Worm (Caenorhabditis elegans) whole organism, early embryonic: ENCODE measurements around the gene asp-16.
"Not testable (repeated sequence)": the region's sequence is repeated elsewhere in the genome, so short reads cannot be mapped to it uniquely, and the experiment has no call there.

Experiments used
- B0310.2 ChIP-seq: sonication (generic microtip); optimal IDR thresholded peaks from 2 replicates; lab custom pipeline; 2016; ENCODE audit warnings: mild to moderate bottlenecking, missing genetic modification characterization, missing compliant biosample characterization
- F13C5.2 ChIP-seq: sonication (generic microtip); optimal IDR thresholded peaks from 2 replicates; lab custom pipeline; 2017; ENCODE audit warnings: mild to moderate bottlenecking, missing genetic modification characterization, inconsistent platforms, missing compliant biosample characterization
- aly-1 ChIP-seq: sonication (generic microtip); optimal IDR thresholded peaks from 2 replicates; lab custom pipeline; 2016; ENCODE audit warnings: missing genetic modification characterization, missing compliant biosample characterization
- ama-1 ChIP-seq: fragments of 150-350 bp; optimal IDR thresholded peaks from 2 replicates; lab custom pipeline; 2014
- ceh-13 ChIP-seq: fragments of 200-800 bp; sonication (Bioruptor generic); optimal IDR thresholded peaks from 2 replicates; lab custom pipeline; 2018; ENCODE audit warnings: mild to moderate bottlenecking, missing genetic modification characterization, missing compliant biosample characterization
- ceh-36 ChIP-seq: sonication (generic microtip); optimal IDR thresholded peaks from 2 replicates; lab custom pipeline; 2016; ENCODE audit warnings: missing genetic modification characterization, inconsistent platforms, missing compliant biosample characterization
- ets-7 ChIP-seq: sonication (generic microtip); optimal IDR thresholded peaks from 2 replicates; lab custom pipeline; 2016; ENCODE audit warnings: missing genotype, missing genetic modification characterization, missing compliant biosample characterization
- flt-1 ChIP-seq: fragments of 200-800 bp; sonication (Bioruptor generic); IDR thresholded peaks from 2 replicates; pipeline ENCODE4 v1.3.6; 2022; ENCODE audit warnings: missing genetic modification characterization, missing compliant biosample characterization
- hmbx-1 ChIP-seq: sonication (generic microtip); optimal IDR thresholded peaks from 2 replicates; lab custom pipeline; 2016; ENCODE audit warnings: mild to moderate bottlenecking, missing genetic modification characterization, missing compliant biosample characterization
- hmg-4 ChIP-seq: fragments of 200-800 bp; sonication (Bioruptor generic); optimal IDR thresholded peaks from 2 replicates; lab custom pipeline; 2018; ENCODE audit warnings: mild to moderate bottlenecking, missing genetic modification characterization, missing compliant biosample characterization
- hnd-1 ChIP-seq: sonication (generic microtip); optimal IDR thresholded peaks from 2 replicates; lab custom pipeline; 2016; ENCODE audit warnings: missing genetic modification characterization, missing compliant biosample characterization
- pes-1 ChIP-seq: fragments of 200-800 bp; sonication (Bioruptor generic); IDR thresholded peaks from 2 replicates; pipeline ENCODE4 v1.3.6; 2022; ENCODE audit warnings: missing genetic modification reagents, missing genetic modification characterization, missing compliant biosample characterization
- scrt-1 ChIP-seq: fragments of 200-800 bp; sonication (Bioruptor generic); IDR thresholded peaks from 2 replicates; pipeline ENCODE4 v1.3.6; 2022; ENCODE audit warnings: missing genetic modification characterization, missing compliant biosample characterization
- sea-1 ChIP-seq: fragments of 200-800 bp; sonication (Bioruptor generic); conservative IDR thresholded peaks from 2 replicates; pipeline ENCODE4 v1.3.6; 2022; ENCODE audit warnings: missing genetic modification characterization, missing compliant biosample characterization
- tbx-11 ChIP-seq: fragments of 200-800 bp; sonication (Bioruptor generic); IDR thresholded peaks from 2 replicates; pipeline ENCODE4 v1.3.6; 2022; ENCODE audit warnings: missing genetic modification characterization, missing compliant biosample characterization
- tbx-37 ChIP-seq: fragments of 200-800 bp; sonication (Bioruptor generic); conservative IDR thresholded peaks from 2 replicates; pipeline ENCODE4 v1.3.6; 2022; ENCODE audit warnings: missing genetic modification reagents, missing genetic modification characterization, missing compliant biosample characterization
- tra-4 ChIP-seq: sonication (generic microtip); optimal IDR thresholded peaks from 2 replicates; lab custom pipeline; 2017; ENCODE audit warnings: missing genetic modification characterization, missing compliant biosample characterization

asp-16 gene

ce11 chrV:19027338-19027737 lies 15.1 kb downstream of the asp-16 start:
- TF ChIP-seq hmg-4 (GFP tag; lab: Kevin White, UChicago), result no peak
- TF ChIP-seq ceh-36 (tag; lab: Kevin White, UChicago), result no peak
- no peak for TF ChIP-seq ceh-13 (GFP tag; lab: Kevin White, UChicago)
- TF ChIP-seq sea-1 (GFP tag; lab: Robert Waterston, UW), result no peak
- no peak for TF ChIP-seq hnd-1 (tag; lab: Kevin White, UChicago)
- no peak for TF ChIP-seq aly-1
- no peak for TF ChIP-seq scrt-1 (GFP tag; lab: Robert Waterston, UW)
- no peak for TF ChIP-seq flt-1
- no peak for TF ChIP-seq ets-7 (tag; lab: Kevin White, UChicago)
- TF ChIP-seq B0310.2, result no peak
- no peak for TF ChIP-seq tbx-11 (GFP tag; lab: Robert Waterston, UW)
- TF ChIP-seq ama-1, result no peak
- TF ChIP-seq hmbx-1 (tag; lab: Kevin White, UChicago), result no peak
- TF ChIP-seq pes-1 (GFP tag; lab: Robert Waterston, UW), result no peak
- TF ChIP-seq F13C5.2 (tag; lab: Kevin White, UChicago), result no peak
- TF ChIP-seq tra-4 (tag; lab: Kevin White, UChicago), result no peak
- no peak for TF ChIP-seq tbx-37 (GFP tag; lab: Robert Waterston, UW)

- TF ChIP-seq tbx-11 (GFP tag; lab: Robert Waterston, UW), result no peak
These were observed 16.2 kb downstream of the asp-16 start, which contains the start of gene Y39B6A.25 for ce11 chrV:19026163-19026562. Gene Y39B6A.25, plus strand, starts transcription at chrV:19026463.

- TF ChIP-seq hmbx-1 (tag; lab: Kevin White, UChicago) (no peak), sea-1 (GFP tag; lab: Robert Waterston, UW) (no peak), ama-1 (no peak), B0310.2 (no peak), ets-7 (tag; lab: Kevin White, UChicago) (no peak), ceh-36 (tag; lab: Kevin White, UChicago) (no peak), tra-4 (tag; lab: Kevin White, UChicago) (no peak), hmg-4 (GFP tag; lab: Kevin White, UChicago) (no peak), flt-1 (no peak), hnd-1 (tag; lab: Kevin White, UChicago) (no peak), tbx-11 (GFP tag; lab: Robert Waterston, UW) (no peak), F13C5.2 (tag; lab: Kevin White, UChicago) (no peak)
These were observed 17.7 kb downstream of the asp-16 start, which contains the start of gene Y39B6A.29 for ce11 chrV:19024683-19025082. Gene Y39B6A.29, minus strand, starts transcription at chrV:19024783.

ce11 chrV:19019239-19019638 lies 23.2 kb downstream of the asp-16 start:
- no peak for TF ChIP-seq hmg-4 (GFP tag; lab: Kevin White, UChicago)
- no peak for TF ChIP-seq tra-4 (tag; lab: Kevin White, UChicago)
- no peak for TF ChIP-seq B0310.2
- no peak for TF ChIP-seq F13C5.2 (tag; lab: Kevin White, UChicago)
- TF ChIP-seq tbx-11 (GFP tag; lab: Robert Waterston, UW), result no peak
- no peak for TF ChIP-seq flt-1
- no peak for TF ChIP-seq ceh-36 (tag; lab: Kevin White, UChicago)
- no peak for TF ChIP-seq hmbx-1 (tag; lab: Kevin White, UChicago)
- TF ChIP-seq pes-1 (GFP tag; lab: Robert Waterston, UW), result no peak
- no peak for TF ChIP-seq sea-1 (GFP tag; lab: Robert Waterston, UW)
- no peak for TF ChIP-seq aly-1
- TF ChIP-seq tbx-37 (GFP tag; lab: Robert Waterston, UW), result no peak

- TF ChIP-seq tbx-37 (GFP tag; lab: Robert Waterston, UW); scrt-1 (GFP tag; lab: Robert Waterston, UW); hmbx-1 (tag; lab: Kevin White, UChicago): not testable (repeated sequence)
These were observed 28.1 kb downstream of the asp-16 start, which contains the start of gene Y39B6A.30 for ce11 chrV:19014273-19014672. Gene Y39B6A.30, plus strand, starts transcription at chrV:19014573.

- TF ChIP-seq aly-1, result no peak
- TF ChIP-seq tbx-11 (GFP tag; lab: Robert Waterston, UW), result no peak
- no peak for TF ChIP-seq tbx-37 (GFP tag; lab: Robert Waterston, UW)
- TF ChIP-seq pes-1 (GFP tag; lab: Robert Waterston, UW), result no peak
- no peak for TF ChIP-seq hnd-1 (tag; lab: Kevin White, UChicago)
- TF ChIP-seq ama-1, result no peak
- no peak for TF ChIP-seq ceh-13 (GFP tag; lab: Kevin White, UChicago)
These were observed 29.2 kb downstream of the asp-16 start for ce11 chrV:19013215-19013614.

- TF ChIP-seq ets-7 (tag; lab: Kevin White, UChicago) (no peak), F13C5.2 (tag; lab: Kevin White, UChicago) (no peak)
These were observed 32.0 kb downstream of the asp-16 start for ce11 chrV:19010405-19010804.

ce11 chrV:19001656-19002055 lies 40.7 kb downstream of the asp-16 start, which contains the start of gene Y39B6A.33:
Gene Y39B6A.33, plus strand, starts transcription at chrV:19001956.
- no peak for TF ChIP-seq ceh-13 (GFP tag; lab: Kevin White, UChicago)
- TF ChIP-seq hnd-1 (tag; lab: Kevin White, UChicago), result no peak
- TF ChIP-seq tbx-11 (GFP tag; lab: Robert Waterston, UW), result no peak
- no peak for TF ChIP-seq flt-1
- TF ChIP-seq tra-4 (tag; lab: Kevin White, UChicago), result no peak
- TF ChIP-seq B0310.2, result no peak
- TF ChIP-seq hmbx-1 (tag; lab: Kevin White, UChicago), result no peak
- TF ChIP-seq pes-1 (GFP tag; lab: Robert Waterston, UW), result no peak
- no peak for TF ChIP-seq ceh-36 (tag; lab: Kevin White, UChicago)
- no peak for TF ChIP-seq hmg-4 (GFP tag; lab: Kevin White, UChicago)
- TF ChIP-seq ama-1, result no peak
- no peak for TF ChIP-seq F13C5.2 (tag; lab: Kevin White, UChicago)
- no peak for TF ChIP-seq scrt-1 (GFP tag; lab: Robert Waterston, UW)
